Worm (Caenorhabditis elegans): Measurements from ENCODE around the gene alh-7.

alh-7 gene

DNA sequence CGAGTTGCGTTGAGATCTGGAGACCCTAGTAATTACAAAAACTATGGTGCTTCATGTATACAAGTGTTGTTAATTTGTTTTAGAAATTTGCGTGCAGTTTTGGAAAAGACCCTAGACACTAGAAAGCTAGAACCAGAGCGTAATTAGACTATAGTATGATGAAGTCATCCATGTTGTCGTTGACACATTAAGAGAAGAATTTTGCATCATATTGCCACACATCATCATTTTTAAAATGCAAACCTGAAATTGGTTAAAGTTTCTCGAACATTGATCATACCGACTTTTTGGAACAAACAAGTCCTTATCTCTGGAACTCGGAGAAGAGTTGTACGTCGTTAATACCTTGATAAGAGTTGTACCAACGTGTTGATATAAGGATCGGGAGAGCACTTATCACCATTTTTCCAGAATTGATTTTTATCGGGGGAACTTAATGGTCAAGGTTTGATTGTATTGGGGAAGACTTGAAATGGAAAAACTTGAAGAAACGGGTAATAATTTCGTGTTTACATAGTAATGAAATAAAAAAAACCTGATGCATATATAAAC lies 23.7 kb downstream of the alh-7 start:
- TF ChIP-seq ZK546.5 (tag; optimal IDR thresholded peaks at IDR 0.05): no peak
- no peak for TF ChIP-seq fos-1 (tag; optimal IDR thresholded peaks at IDR 0.05)
- TF ChIP-seq jun-1 (tag; optimal IDR thresholded peaks at IDR 0.05): peak; percentile 25
- TF ChIP-seq ama-1 (optimal IDR thresholded peaks at IDR 0.05): peak; percentile 19
- peak; percentile 92 for TF ChIP-seq pqm-1 (tag; optimal IDR thresholded peaks at IDR 0.05)
- TF ChIP-seq nhr-12 (tag; optimal IDR thresholded peaks at IDR 0.05): no peak
- TF ChIP-seq elt-2 (tag; optimal IDR thresholded peaks at IDR 0.05): peak; percentile 98
- TF ChIP-seq skn-1 (tag; optimal IDR thresholded peaks at IDR 0.05): peak; percentile 50
- peak; percentile 30 for TF ChIP-seq ceh-28 (tag; optimal IDR thresholded peaks at IDR 0.05)
- TF ChIP-seq pha-4 (tag; optimal IDR thresholded peaks at IDR 0.05): peak; percentile 46
- no peak for TF ChIP-seq nhr-237 (tag; optimal IDR thresholded peaks at IDR 0.05)
- TF ChIP-seq egl-27 (tag; optimal IDR thresholded peaks at IDR 0.05): no peak
- no peak for TF ChIP-seq mdl-1 (tag; optimal IDR thresholded peaks at IDR 0.05)

DNA sequence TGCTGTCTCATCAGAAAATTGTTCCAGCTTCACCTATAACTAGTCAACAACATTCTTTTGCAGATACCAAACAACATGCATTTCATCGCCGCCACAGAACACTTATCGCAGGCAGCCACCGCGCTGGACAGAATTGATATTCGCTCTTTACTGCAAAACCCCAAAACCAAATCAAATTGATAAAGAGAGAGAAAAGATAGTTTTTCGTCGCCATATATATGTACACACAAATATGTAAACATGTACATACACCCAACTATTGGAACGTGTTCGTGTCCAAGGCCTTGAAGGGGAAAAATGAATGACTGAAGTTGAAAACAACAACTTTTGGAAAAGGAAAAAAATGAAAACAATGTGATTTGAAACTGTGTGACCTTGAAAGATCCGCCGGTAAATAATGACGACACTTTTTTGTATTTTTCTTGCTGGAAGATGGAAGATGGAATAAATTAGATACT lies 26.2 kb downstream of the alh-7 start:
- peak; percentile 76 for TF ChIP-seq nhr-25 (tag; optimal IDR thresholded peaks at IDR 0.05)
- no peak for TF ChIP-seq ceh-16 (tag; optimal IDR thresholded peaks at IDR 0.05)
- peak; percentile 33 for TF ChIP-seq nhr-43 (tag; optimal IDR thresholded peaks at IDR 0.05; ENCODE audit: poor library complexity, severe bottlenecking)
- TF ChIP-seq fkh-2 (tag; optimal IDR thresholded peaks at IDR 0.05): no peak
- TF ChIP-seq pqm-1 (tag; optimal IDR thresholded peaks at IDR 0.05): peak; percentile 87
- peak; percentile 93 for TF ChIP-seq elt-2 (tag; optimal IDR thresholded peaks at IDR 0.05)
- TF ChIP-seq pha-4 (tag; optimal IDR thresholded peaks at IDR 0.05): peak; percentile 89
- peak; percentile 24 for TF ChIP-seq nfya-1 (tag; optimal IDR thresholded peaks at IDR 0.05; ENCODE audit: insufficient read depth)
- no peak for TF ChIP-seq hmg-11 (tag; optimal IDR thresholded peaks at IDR 0.05)
- TF ChIP-seq skn-1 (tag; optimal IDR thresholded peaks at IDR 0.05): peak; percentile 28
- no peak for TF ChIP-seq egl-27 (tag; optimal IDR thresholded peaks at IDR 0.05)
- TF ChIP-seq elt-3 (tag; optimal IDR thresholded peaks at IDR 0.05): peak in 1 of 3 experiments; percentile 26
- peak; percentile 73 for TF ChIP-seq jun-1 (tag; optimal IDR thresholded peaks at IDR 0.05)

- TF ChIP-seq pha-4 (tag; optimal IDR thresholded peaks at IDR 0.05) (peak; percentile 19), elt-3 (tag; optimal IDR thresholded peaks at IDR 0.05) (peak in 2 of 3 experiments; percentile 5 to 89), unc-39 (tag; optimal IDR thresholded peaks at IDR 0.05) (no peak), nhr-237 (tag; optimal IDR thresholded peaks at IDR 0.05) (no peak), hmg-11 (tag; optimal IDR thresholded peaks at IDR 0.05) (peak; percentile 7), nhr-11 (tag; optimal IDR thresholded peaks at IDR 0.05) (peak; percentile 58), egl-5 (tag; optimal IDR thresholded peaks at IDR 0.05) (no peak), ama-1 (optimal IDR thresholded peaks at IDR 0.05) (peak; percentile 97), elt-1 (tag; optimal IDR thresholded peaks at IDR 0.05) (peak; percentile 70), nhr-23 (tag; optimal IDR thresholded peaks at IDR 0.05) (peak; percentile 82), lin-15B (tag; optimal IDR thresholded peaks at IDR 0.05) (peak; percentile 22), daf-12 (tag; optimal IDR thresholded peaks at IDR 0.05) (no peak), ztf-4 (tag; optimal IDR thresholded peaks at IDR 0.05) (no peak), nhr-12 (tag; optimal IDR thresholded peaks at IDR 0.05) (no peak), ceh-28 (tag; optimal IDR thresholded peaks at IDR 0.05) (peak; percentile 59), zag-1 (tag; optimal IDR thresholded peaks at IDR 0.05) (no peak), fkh-10 (GFP tag; optimal IDR thresholded peaks at IDR 0.05) (no peak), nhr-43 (tag; optimal IDR thresholded peaks at IDR 0.05; ENCODE audit: poor library complexity, severe bottlenecking) (peak; percentile 94), ceh-9 (tag; optimal IDR thresholded peaks at IDR 0.05) (no peak), nhr-28 (tag; optimal IDR thresholded peaks at IDR 0.05) (no peak), pqm-1 (tag; optimal IDR thresholded peaks at IDR 0.05) (peak; percentile 87), lin-39 (tag; optimal IDR thresholded peaks at IDR 0.05) (peak; percentile 90), ZK546.5 (tag; optimal IDR thresholded peaks at IDR 0.05) (no peak), eor-1 (tag; optimal IDR thresholded peaks at IDR 0.05) (no peak), nhr-76 (tag; optimal IDR thresholded peaks at IDR 0.05) (no peak), fos-1 (tag; optimal IDR thresholded peaks at IDR 0.05) (peak; percentile 2), ceh-16 (tag; optimal IDR thresholded peaks at IDR 0.05) (no peak), snpc-4 (tag; optimal IDR thresholded peaks at IDR 0.05) (peak; percentile 61), elt-2 (tag; optimal IDR thresholded peaks at IDR 0.05) (peak; percentile 97), jun-1 (tag; optimal IDR thresholded peaks at IDR 0.05) (peak; percentile 86), mdl-1 (tag; optimal IDR thresholded peaks at IDR 0.05) (peak; percentile 75), nhr-77 (tag; optimal IDR thresholded peaks at IDR 0.05) (no peak), nhr-67 (tag; optimal IDR thresholded peaks at IDR 0.05) (no peak), ceh-82 (tag; optimal IDR thresholded peaks at IDR 0.05) (no peak), unc-62 (GFP tag; optimal IDR thresholded peaks at IDR 0.05) (peak; percentile 76), tbx-2 (tag; optimal IDR thresholded peaks at IDR 0.05) (peak; percentile 37), fkh-2 (tag; optimal IDR thresholded peaks at IDR 0.05) (no peak), R02D3.7 (tag; optimal IDR thresholded peaks at IDR 0.05) (peak; percentile 4), mml-1 (tag; optimal IDR thresholded peaks at IDR 0.05) (peak; percentile 88), egl-27 (tag; optimal IDR thresholded peaks at IDR 0.05) (peak; percentile 84), nfya-1 (tag; optimal IDR thresholded peaks at IDR 0.05; ENCODE audit: insufficient read depth) (peak; percentile 74), skn-1 (tag; optimal IDR thresholded peaks at IDR 0.05) (peak; percentile 81)
Observed at ce11 chrII:13461604-13462375, 29.8 kb downstream of the alh-7 start.

Data from whole organism, L3 larva.